Worm (Caenorhabditis elegans) whole organism, midembryonic: ENCODE data around the gene C13F10.7.

Experiments used
- flt-1 ChIP-seq: fragments of 200-800 bp; sonication (Bioruptor generic); IDR thresholded peaks from 2 replicates; pipeline ENCODE4 v1.3.6; 2022; ENCODE audit warnings: missing genetic modification characterization, missing compliant biosample characterization
- ref-1 ChIP-seq: fragments of 200-800 bp; sonication (Bioruptor generic); conservative IDR thresholded peaks from 2 replicates; pipeline ENCODE4 v1.3.6; 2022; ENCODE audit warnings: missing genetic modification reagents, missing genetic modification characterization, missing compliant biosample characterization
- ztf-29 ChIP-seq: fragments of 200-800 bp; sonication (Bioruptor generic); IDR thresholded peaks from 2 replicates; pipeline ENCODE4 v1.3.6; 2022; ENCODE audit warnings: missing genetic modification reagents, missing genetic modification characterization, missing compliant biosample characterization

DNA sequence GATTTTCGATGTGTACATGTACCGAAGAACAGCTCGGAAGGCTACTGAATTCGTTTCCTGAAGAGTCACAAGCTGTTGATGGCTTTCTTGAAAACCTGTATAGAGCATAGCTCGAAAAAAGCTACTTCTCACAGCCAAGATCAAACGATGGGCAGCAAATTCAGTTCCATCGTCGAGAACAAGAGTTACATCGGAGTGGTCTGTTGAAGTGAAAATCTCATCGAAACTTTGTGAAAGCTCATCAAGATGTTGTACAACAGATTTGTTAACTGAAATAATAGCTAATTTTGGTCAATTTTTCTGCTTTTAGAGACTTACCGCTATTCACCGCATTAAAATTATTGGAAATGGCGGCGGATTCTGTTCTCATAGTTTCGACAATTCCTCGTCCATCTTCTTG is 13.6 kb upstream of the C13F10.7 start:
- TF ChIP-seq ztf-29 (GFP tag; lab: Robert Waterston, UW) = no peak
- no peak for TF ChIP-seq ref-1
- no peak for TF ChIP-seq flt-1 (GFP tag; lab: Robert Waterston, UW)
